Fruit fly (Drosophila melanogaster) whole organism, embryonic: ENCODE results near the gene CG3630.

ENCODE experiments used
- Atf3 ChIP-seq: fragments of 200-800 bp; sonication (Bioruptor generic); optimal IDR thresholded peaks from 3 replicates; lab custom pipeline; 2016; ENCODE audit warnings: missing biosample characterization, missing genetic modification characterization
- Awh ChIP-seq: fragments of 200-800 bp; sonication (Bioruptor generic); IDR thresholded peaks from 2 replicates; pipeline ENCODE4, ENCODE4 v1.3.6; 2022; ENCODE audit warnings: missing biosample characterization, missing genetic modification characterization
- B-H2 ChIP-seq: fragments of 200-800 bp; sonication (Bioruptor generic); optimal IDR thresholded peaks from 2 replicates; lab custom pipeline; 2018; ENCODE audit warnings: missing biosample characterization, mild to moderate bottlenecking, missing genetic modification characterization
- CG11398 ChIP-seq: fragments of 200-800 bp; sonication (Bioruptor generic); optimal IDR thresholded peaks from 2 replicates; lab custom pipeline; 2016; ENCODE audit warnings: missing biosample characterization, missing genetic modification characterization
- CG12769 ChIP-seq: fragments of 200-800 bp; sonication (Bioruptor generic); optimal IDR thresholded peaks from 2 replicates; lab custom pipeline; 2019; ENCODE audit warnings: missing biosample characterization, mild to moderate bottlenecking, missing genetic modification characterization, moderate library complexity
- CG14860 ChIP-seq: fragments of 200-800 bp; sonication (Bioruptor generic); IDR thresholded peaks from 3 replicates; pipeline ENCODE4 v1.3.6; 2022; ENCODE audit warnings: missing biosample characterization, missing genetic modification characterization; ENCODE audit not compliant: partially characterized antibody
- CG15269 ChIP-seq: fragments of 200-800 bp; sonication (Bioruptor generic); optimal IDR thresholded peaks from 2 replicates; lab custom pipeline; 2018; ENCODE audit warnings: missing biosample characterization, mild to moderate bottlenecking, missing genetic modification characterization, moderate library complexity
- CG16863 ChIP-seq: fragments of 200-800 bp; sonication (Bioruptor generic); optimal IDR thresholded peaks from 3 replicates; lab custom pipeline; 2016; ENCODE audit warnings: missing biosample characterization, missing genetic modification characterization
- CG17385 ChIP-seq: fragments of 200-800 bp; sonication (Bioruptor generic); optimal IDR thresholded peaks from 3 replicates; lab custom pipeline; 2018; ENCODE audit warnings: missing biosample characterization, mild to moderate bottlenecking, missing genetic modification characterization
- CG18619 ChIP-seq: fragments of 200-800 bp; sonication (Bioruptor generic); optimal IDR thresholded peaks from 3 replicates; lab custom pipeline; 2017; ENCODE audit warnings: missing biosample characterization, mild to moderate bottlenecking, missing genetic modification characterization
- CG2678 ChIP-seq: fragments of 200-800 bp; sonication (Bioruptor generic); optimal IDR thresholded peaks from 3 replicates; lab custom pipeline; 2019; ENCODE audit warnings: missing biosample characterization, mild to moderate bottlenecking, missing genetic modification characterization, moderate library complexity
- CG34376 ChIP-seq: fragments of 200-800 bp; sonication (Bioruptor generic); optimal IDR thresholded peaks from 2 replicates; lab custom pipeline; 2018; ENCODE audit warnings: missing biosample characterization, mild to moderate bottlenecking, missing genetic modification characterization
- CG4328 ChIP-seq: fragments of 200-800 bp; sonication (Bioruptor generic); optimal IDR thresholded peaks from 3 replicates; lab custom pipeline; 2017; ENCODE audit warnings: missing biosample characterization, missing genetic modification reagents, missing genetic modification characterization
- CG4617 ChIP-seq: fragments of 200-800 bp; sonication (Bioruptor generic); optimal IDR thresholded peaks from 3 replicates; lab custom pipeline; 2016; ENCODE audit warnings: missing biosample characterization, missing genetic modification characterization, borderline replicate concordance
- CG4820 ChIP-seq: fragments of 200-800 bp; sonication (Bioruptor generic); optimal IDR thresholded peaks from 3 replicates; lab custom pipeline; 2016; ENCODE audit warnings: missing biosample characterization, missing genetic modification characterization
- CG6689 ChIP-seq: fragments of 200-800 bp; sonication (Bioruptor generic); IDR thresholded peaks from 2 replicates; pipeline ENCODE4 v1.3.6; 2022; ENCODE audit warnings: missing biosample characterization, missing genetic modification characterization
- CG6854 ChIP-seq: fragments of 200-800 bp; sonication (Bioruptor generic); optimal IDR thresholded peaks from 3 replicates; lab custom pipeline; 2017; ENCODE audit warnings: missing biosample characterization, mild to moderate bottlenecking, missing genetic modification characterization
- CG9609 ChIP-seq: fragments of 200-800 bp; sonication (Bioruptor generic); optimal IDR thresholded peaks from 3 replicates; lab custom pipeline; 2016; ENCODE audit warnings: missing biosample characterization, missing genetic modification characterization
- CG9876 ChIP-seq: fragments of 200-800 bp; sonication (Bioruptor generic); optimal IDR thresholded peaks from 2 replicates; lab custom pipeline; 2016; ENCODE audit warnings: missing biosample characterization, missing genetic modification characterization
- CG9932 ChIP-seq: fragments of 200-800 bp; sonication (Bioruptor generic); IDR thresholded peaks from 2 replicates; pipeline ENCODE4 v1.3.6; 2022; ENCODE audit warnings: missing biosample characterization, missing genetic modification characterization
- D19B ChIP-seq: fragments of 200-800 bp; sonication (Bioruptor generic); optimal IDR thresholded peaks from 2 replicates; lab custom pipeline; 2017; ENCODE audit warnings: missing biosample characterization, mild to moderate bottlenecking, missing genetic modification characterization
- Dip3 ChIP-seq: fragments of 200-800 bp; sonication (Bioruptor generic); optimal IDR thresholded peaks from 3 replicates; lab custom pipeline; 2016; ENCODE audit warnings: missing biosample characterization, missing genetic modification characterization
- E2f2 ChIP-seq: fragments of 200-800 bp; sonication (Bioruptor generic); IDR thresholded peaks from 2 replicates; pipeline ENCODE4 v1.3.6; 2022; ENCODE audit warnings: missing biosample characterization, missing genetic modification characterization
- Jarid2 ChIP-seq: fragments of 200-800 bp; sonication (Bioruptor generic); optimal IDR thresholded peaks from 3 replicates; lab custom pipeline; 2017; ENCODE audit warnings: mild to moderate bottlenecking, missing biosample characterization, missing genetic modification reagents, missing genetic modification characterization
- Max ChIP-seq: fragments of 200-800 bp; sonication (Bioruptor generic); optimal IDR thresholded peaks from 2 replicates; lab custom pipeline; 2016; ENCODE audit warnings: missing biosample characterization, mild to moderate bottlenecking, missing genetic modification characterization
- Med ChIP-seq: fragments of 200-800 bp; sonication (Bioruptor generic); peaks from one replicate; lab custom pipeline; 2016; ENCODE audit warnings: missing biosample characterization, missing genetic modification characterization, mild to moderate bottlenecking, inconsistent platforms, moderate library complexity
- Myb ChIP-seq: fragments of 200-800 bp; sonication (Bioruptor generic); optimal IDR thresholded peaks from 2 replicates; lab custom pipeline; 2016; ENCODE audit warnings: missing biosample characterization, missing genetic modification characterization
- Nf-YC ChIP-seq: fragments of 200-800 bp; optimal IDR thresholded peaks from 3 replicates; lab custom pipeline; 2019; ENCODE audit warnings: missing biosample characterization, mild to moderate bottlenecking, missing genetic modification characterization, moderate library complexity
- NfI ChIP-seq: fragments of 200-800 bp; sonication (Bioruptor generic); optimal IDR thresholded peaks from 3 replicates; lab custom pipeline; 2018; ENCODE audit warnings: missing biosample characterization, mild to moderate bottlenecking, missing genetic modification characterization, moderate library complexity
- Scr ChIP-seq: fragments of 200-800 bp; sonication (Bioruptor generic); IDR thresholded peaks from 2 replicates; pipeline ENCODE4 v1.3.6; 2022; ENCODE audit warnings: missing biosample characterization, missing genetic modification characterization; ENCODE audit not compliant: partially characterized antibody
- Trl ChIP-seq, 3 experiments: fragments of >200 bp in 2 of 3; fragments of 200-800 bp in 1 of 3; sonication (Bioruptor generic) in 1 of 3; optimal IDR thresholded peaks; 2 replicates in 1 of 3; 3 replicates in 2 of 3; lab custom pipeline; 2016 to 2017; ENCODE audit warnings: missing biosample characterization in 1 of 3, missing genetic modification characterization in 1 of 3
- ab ChIP-seq: fragments of 200-800 bp; sonication (Bioruptor generic); optimal IDR thresholded peaks from 2 replicates; lab custom pipeline; 2016; ENCODE audit warnings: missing biosample characterization, missing genetic modification characterization
- al ChIP-seq: fragments of 200-800 bp; sonication (Bioruptor generic); IDR thresholded peaks from 2 replicates; pipeline ENCODE4 v1.3.6; 2022; ENCODE audit warnings: missing biosample characterization, missing genetic modification characterization
- ato ChIP-seq: fragments of 200-800 bp; sonication (Bioruptor generic); IDR thresholded peaks from 2 replicates; pipeline ENCODE4 v1.3.6; 2022; ENCODE audit warnings: missing biosample characterization, missing genetic modification characterization; ENCODE audit not compliant: partially characterized antibody
- bowl ChIP-seq: fragments of 200-800 bp; sonication (Bioruptor generic); IDR thresholded peaks from 2 replicates; pipeline ENCODE4 v1.3.6; 2022; ENCODE audit warnings: missing biosample characterization, missing genetic modification characterization
- cad ChIP-seq: fragments of >200 bp; optimal IDR thresholded peaks from 2 replicates; lab custom pipeline; 2017; ENCODE audit warnings: missing biosample characterization, missing genetic modification characterization
- croc ChIP-seq: fragments of 200-800 bp; sonication (Bioruptor generic); conservative IDR thresholded peaks from 3 replicates; pipeline ENCODE4 v1.3.6; 2022; ENCODE audit warnings: missing biosample characterization, missing genetic modification characterization
- cwo ChIP-seq: fragments of 200-800 bp; sonication (Bioruptor generic); optimal IDR thresholded peaks from 3 replicates; lab custom pipeline; 2017; ENCODE audit warnings: missing biosample characterization, missing genetic modification characterization, mild to moderate bottlenecking, moderate library complexity, missing genetic modification reagents
- dan ChIP-seq: fragments of 200-800 bp; sonication (Bioruptor generic); IDR thresholded peaks from 2 replicates; pipeline ENCODE4 v1.3.6; 2022; ENCODE audit warnings: missing biosample characterization, missing genetic modification characterization
- dmrt11E ChIP-seq: fragments of 200-800 bp; sonication (Bioruptor generic); optimal IDR thresholded peaks from 3 replicates; lab custom pipeline; 2018; ENCODE audit warnings: missing biosample characterization, mild to moderate bottlenecking, missing genetic modification characterization, moderate library complexity
- ftz-f1 ChIP-seq: fragments of 200-800 bp; sonication (Bioruptor generic); optimal IDR thresholded peaks from 2 replicates; lab custom pipeline; 2016; ENCODE audit warnings: missing biosample characterization, missing genetic modification characterization
- lola ChIP-seq, 3 experiments: fragments of >200 bp in 2 of 3; fragments of 200-800 bp in 1 of 3; sonication (Bioruptor generic) in 1 of 3; optimal IDR thresholded peaks; 2 replicates each; lab custom pipeline; 2017 to 2019; ENCODE audit warnings: missing biosample characterization in 3 of 3, missing genetic modification characterization in 3 of 3, mild to moderate bottlenecking in 1 of 3, moderate library complexity in 1 of 3
- oc ChIP-seq: fragments of 200-800 bp; sonication (Bioruptor generic); optimal IDR thresholded peaks from 2 replicates; lab custom pipeline; 2018; ENCODE audit warnings: missing biosample characterization, mild to moderate bottlenecking, missing genetic modification characterization, moderate library complexity
- pzg ChIP-seq: fragments of 200-800 bp; sonication (Bioruptor generic); optimal IDR thresholded peaks from 3 replicates; lab custom pipeline; 2018; ENCODE audit warnings: missing biosample characterization, mild to moderate bottlenecking, missing genetic modification characterization, moderate library complexity
- slp2 ChIP-seq: fragments of 200-800 bp; sonication (Bioruptor generic); optimal IDR thresholded peaks from 2 replicates; lab custom pipeline; 2016; ENCODE audit warnings: missing biosample characterization, missing genetic modification characterization
- tna ChIP-seq: fragments of 200-800 bp; sonication (Bioruptor generic); IDR thresholded peaks from 2 replicates; pipeline ENCODE4 v1.3.6; 2022; ENCODE audit warnings: missing biosample characterization, missing genetic modification characterization; ENCODE audit not compliant: partially characterized antibody
- toy ChIP-seq: fragments of 200-800 bp; sonication (Bioruptor generic); IDR thresholded peaks from 2 replicates; pipeline ENCODE4 v1.3.6; 2022; ENCODE audit warnings: missing biosample characterization, missing genetic modification characterization

CG3630 gene

dm6 chrX:2145114-2145513 lies 16.9 kb upstream of the CG3630 start, which contains the start of gene Pgd (continued):
- TF ChIP-seq Scr (GFP tag; lab: Robert Waterston, UW): peak; percentile 44
- TF ChIP-seq ato (GFP tag; lab: Robert Waterston, UW): no peak
- peak; percentile 82 for TF ChIP-seq E2f2
- TF ChIP-seq CG6854: peak; percentile 14
- no peak for TF ChIP-seq tna (GFP tag; lab: Robert Waterston, UW)
- no peak for TF ChIP-seq ab (GFP tag; lab: Kevin White, UChicago)
- TF ChIP-seq slp2: no peak
- no peak for TF ChIP-seq CG12769 (tag; lab: Kevin White, UChicago)
- no peak for TF ChIP-seq dan
- TF ChIP-seq Med (GFP tag; lab: Kevin White, UChicago): peak; percentile 49
- TF ChIP-seq CG14860 (GFP tag; lab: Robert Waterston, UW): 0 out of 3 replicates have a peak, but pooled peaks have one; percentile 12
- TF ChIP-seq cad (GFP tag; lab: Kevin White, UChicago): no peak
- TF ChIP-seq CG4617 (GFP tag; lab: Kevin White, UChicago): no peak
- peak; percentile 15 for TF ChIP-seq Jarid2 (GFP tag; lab: Kevin White, UChicago)
- TF ChIP-seq toy: no peak
- peak; percentile 39 for TF ChIP-seq CG34376 (GFP tag; lab: Kevin White, UChicago)
- TF ChIP-seq oc (tag; lab: Kevin White, UChicago): no peak
- TF ChIP-seq pzg (GFP tag; lab: Kevin White, UChicago): peak; percentile 56
- TF ChIP-seq CG4820 (GFP tag; lab: Kevin White, UChicago): no peak
- TF ChIP-seq ftz-f1 (GFP tag; lab: Kevin White, UChicago): peak; percentile 63
- no peak for TF ChIP-seq Atf3

dm6 chrX:2145690-2146470 lies 16.1 kb upstream of the CG3630 start:
- TF ChIP-seq CG11398 (no peak), cwo (peak; percentile 12), CG2678 (peak; percentile 60), D19B (GFP tag; lab: Kevin White, UChicago) (peak; percentile 42), Myb (GFP tag; lab: Kevin White, UChicago) (no peak), Max (GFP tag; lab: Kevin White, UChicago) (peak; percentile 31), CG15269 (peak; percentile 58), Awh (GFP tag; lab: Robert Waterston, UW) (no peak), CG9609 (GFP tag; lab: Kevin White, UChicago) (no peak), CG4328 (GFP tag; lab: Kevin White, UChicago) (peak; percentile 46), NfI (GFP tag; lab: Kevin White, UChicago) (peak; percentile 23), CG9876 (no peak), al (0 out of 2 replicates have a peak, but pooled peaks have one; percentile 33), CG9932 (GFP tag; lab: Robert Waterston, UW) (peak; percentile 63; the same call in 1 of the 2 replicates), CG6689 (GFP tag; lab: Robert Waterston, UW) (peak; percentile 43; the same call in 1 of the 2 replicates), Nf-YC (tag; lab: Kevin White, UChicago) (peak; percentile 49), bowl (GFP tag; lab: Robert Waterston, UW) (no peak), CG14860 (GFP tag; lab: Robert Waterston, UW) (peak; percentile 78), lola (GFP tag; optimal IDR thresholded peaks at IDR 0.05; lab: Kevin White, UChicago) (peak in 1 of 3 experiments; percentile 30), Dip3 (peak; percentile 40), Trl (optimal IDR thresholded peaks at IDR 0.05; lab: Kevin White, UChicago) (no peak), Trl (GFP tag; optimal IDR thresholded peaks at IDR 0.05; lab: Kevin White, UChicago) (peak; percentile 60), CG34376 (GFP tag; lab: Kevin White, UChicago) (peak; percentile 31), dmrt11E (peak; percentile 31), B-H2 (GFP tag; lab: Kevin White, UChicago) (peak; percentile 47), CG18619 (GFP tag; lab: Kevin White, UChicago) (peak; percentile 27), Scr (GFP tag; lab: Robert Waterston, UW) (peak; percentile 87), CG16863 (GFP tag; lab: Kevin White, UChicago) (no peak), CG17385 (GFP tag; lab: Kevin White, UChicago) (peak; percentile 41), oc (tag; lab: Kevin White, UChicago) (no peak), croc (no peak)
